Fruit fly (Drosophila melanogaster): ENCODE measurements around the gene ICA69.

The ICA69 gene

dm6 chr3L:21171905-21172304 is 40.7 kb downstream of the ICA69 start, which contains the start of gene Ac78C (continued):
- TF ChIP-seq CG33213 (GFP tag; optimal IDR thresholded peaks at IDR 0.05) (peak; percentile 82), fu2 (GFP tag; optimal IDR thresholded peaks at IDR 0.05) (peak; percentile 77), CG12391 (tag; optimal IDR thresholded peaks at IDR 0.05) (no peak), CG3726 (GFP tag; IDR thresholded peaks at IDR 0.05) (0 out of 3 replicates have a peak, but pooled peaks have one; percentile 60), CG4707 (GFP tag; optimal IDR thresholded peaks at IDR 0.05) (no peak), sug (tag; optimal IDR thresholded peaks at IDR 0.05) (peak; percentile 92), NfI (GFP tag; optimal IDR thresholded peaks at IDR 0.05) (peak; percentile 93), CG8359 (GFP tag; optimal IDR thresholded peaks at IDR 0.05; ENCODE audit: borderline replicate concordance) (peak; percentile 16), CG11560 (tag; IDR thresholded peaks at IDR 0.05) (peak; percentile 45; the same call in 2 of the 3 replicates), tgo (GFP tag; IDR thresholded peaks at IDR 0.05) (peak; percentile 84), sna (GFP tag; IDR thresholded peaks at IDR 0.05; ENCODE audit: partially characterized antibody) (no peak), nmo (GFP tag; optimal IDR thresholded peaks at IDR 0.05) (peak; percentile 57), ttk (GFP tag; IDR thresholded peaks at IDR 0.05) (peak; percentile 75), disco-r (GFP tag; optimal IDR thresholded peaks at IDR 0.05) (peak; percentile 79), Doc3 (GFP tag; IDR thresholded peaks at IDR 0.05; ENCODE audit: partially characterized antibody) (no peak), grn (GFP tag; optimal IDR thresholded peaks at IDR 0.05) (peak; percentile 6), ash1 (GFP tag; optimal IDR thresholded peaks at IDR 0.05) (peak; percentile 87), pita (GFP tag; optimal IDR thresholded peaks at IDR 0.05) (no peak), CG8281 (tag; optimal IDR thresholded peaks at IDR 0.05) (peak; percentile 71), nerfin-1 (tag; optimal IDR thresholded peaks at IDR 0.05) (no peak), kah (GFP tag; optimal IDR thresholded peaks at IDR 0.05) (peak; percentile 99), danr (GFP tag; IDR thresholded peaks at IDR 0.05) (peak; percentile 69), CG4282 (GFP tag; optimal IDR thresholded peaks at IDR 0.05) (peak; percentile 83), Oaz (GFP tag; IDR thresholded peaks at IDR 0.05) (peak; percentile 61; the same call in 1 of the 2 replicates), fru (optimal IDR thresholded peaks at IDR 0.05) (no peak), vfl (GFP tag; optimal IDR thresholded peaks at IDR 0.05) (peak; percentile 91), CG11696 (GFP tag; IDR thresholded peaks at IDR 0.05) (0 out of 2 replicates have a peak, but pooled peaks have one; percentile 47), Trl (optimal IDR thresholded peaks at IDR 0.05) (no peak), Trl (GFP tag; optimal IDR thresholded peaks at IDR 0.05) (peak; percentile 89), Dp (GFP tag; optimal IDR thresholded peaks at IDR 0.05) (peak; percentile 6), ap (GFP tag; IDR thresholded peaks at IDR 0.05) (peak; percentile 64), bsh (GFP tag; optimal IDR thresholded peaks at IDR 0.05) (no peak), CG13775 (GFP tag; optimal IDR thresholded peaks at IDR 0.05) (peak; percentile 51), ems (GFP tag; optimal IDR thresholded peaks at IDR 0.05) (peak; percentile 85), CG3838 (GFP tag; optimal IDR thresholded peaks at IDR 0.05) (peak; percentile 30), CG6765 (GFP tag; optimal IDR thresholded peaks at IDR 0.05) (peak; percentile 84), z (GFP tag; IDR thresholded peaks at IDR 0.05) (no peak), Ptx1 (GFP tag; IDR thresholded peaks at IDR 0.05) (peak; percentile 88), CG11093 (GFP tag; IDR thresholded peaks at IDR 0.05) (peak; percentile 66; the same call in 2 of the 3 replicates), CG8765 (GFP tag; IDR thresholded peaks at IDR 0.05) (no peak; the same call in 1 of the 2 replicates), CG15514 (GFP tag; optimal IDR thresholded peaks at IDR 0.05) (peak; percentile 87), CG7987 (GFP tag; optimal IDR thresholded peaks at IDR 0.05) (peak; percentile 85), Gug (GFP tag; IDR thresholded peaks at IDR 0.05) (peak; percentile 90), ewg (GFP tag; optimal IDR thresholded peaks at IDR 0.05) (peak; percentile 58), hth (optimal IDR thresholded peaks at IDR 0.05) (no peak), dmrt11E (tag; optimal IDR thresholded peaks at IDR 0.05) (no peak), lov (optimal IDR thresholded peaks at IDR 0.05) (no peak), lov (GFP tag; IDR thresholded peaks at IDR 0.05) (peak; percentile 56; the same call in 1 of the 3 replicates), jumu (GFP tag; optimal IDR thresholded peaks at IDR 0.05) (peak; percentile 85), Sox100B (GFP tag; optimal IDR thresholded peaks at IDR 0.05) (peak; percentile 62), crol (GFP tag; IDR thresholded peaks at IDR 0.05) (no peak), CG17612 (GFP tag; IDR thresholded peaks at IDR 0.05) (0 out of 2 replicates have a peak, but pooled peaks have one; percentile 19)

Data from whole organism, embryonic.